Worm (Caenorhabditis elegans): Measurements from ENCODE around the gene ZK131.11.

DNA sequence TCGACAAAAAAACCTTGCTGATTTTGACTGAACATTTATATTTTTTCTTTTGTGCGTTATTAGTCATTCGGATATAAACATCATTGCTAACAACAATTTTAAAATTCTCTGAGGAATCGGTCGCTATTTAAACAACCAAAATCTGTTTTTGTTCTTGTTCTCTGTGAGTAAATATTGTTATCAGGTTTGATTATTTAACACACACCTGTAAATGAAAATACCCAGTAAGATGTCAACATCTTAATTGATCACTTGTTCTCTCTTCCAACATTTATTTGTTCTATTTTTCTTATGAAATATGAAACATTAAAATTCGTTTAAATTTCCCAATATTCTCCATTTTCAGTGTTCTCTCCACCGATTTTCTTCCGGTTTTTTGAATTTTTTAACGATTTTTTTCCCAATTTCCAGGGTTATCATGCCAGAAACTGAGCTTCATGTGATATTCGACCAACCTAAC lies 29.0 kb upstream of the ZK131.11 start, which contains the start of gene arrd-11:
- TF ChIP-seq ref-1 (GFP tag; conservative IDR thresholded peaks at IDR 0.05): no peak
- no peak for TF ChIP-seq ztf-29 (GFP tag; IDR thresholded peaks at IDR 0.05)
- TF ChIP-seq med-1 (GFP tag; optimal IDR thresholded peaks at IDR 0.05; ENCODE audit: insufficient read depth): no peak
- no peak for TF ChIP-seq klf-2 (GFP tag; conservative IDR thresholded peaks at IDR 0.05)
- no peak for TF ChIP-seq ztf-23 (GFP tag; IDR thresholded peaks at IDR 0.05)
- TF ChIP-seq flt-1 (GFP tag; IDR thresholded peaks at IDR 0.05): no peak

Data from whole organism, midembryonic.